Worm (Caenorhabditis elegans) whole organism, midembryonic: ENCODE data around the gene snx-6.

Source experiments
- T22C8.4 ChIP-seq: fragments of 200-800 bp; sonication (Bioruptor generic); IDR thresholded peaks from 2 replicates; pipeline ENCODE4 v1.3.6; 2022; ENCODE audit warnings: missing genetic modification characterization, missing compliant biosample characterization
- cog-1 ChIP-seq: sonication (generic microtip); optimal IDR thresholded peaks from 2 replicates; lab custom pipeline; 2016; ENCODE audit warnings: missing genetic modification characterization, missing compliant biosample characterization
- flt-1 ChIP-seq: fragments of 200-800 bp; sonication (Bioruptor generic); IDR thresholded peaks from 2 replicates; pipeline ENCODE4 v1.3.6; 2022; ENCODE audit warnings: missing genetic modification characterization, missing compliant biosample characterization
- klf-2 ChIP-seq: fragments of 200-800 bp; sonication (Bioruptor generic); conservative IDR thresholded peaks from 2 replicates; pipeline ENCODE4 v1.3.6; 2022; ENCODE audit warnings: missing genetic modification reagents, missing genetic modification characterization, missing compliant biosample characterization
- med-1 ChIP-seq: sonication (generic microtip); optimal IDR thresholded peaks from 2 replicates; lab custom pipeline; 2017; ENCODE audit warnings: missing genetic modification characterization, mild to moderate bottlenecking, missing compliant biosample characterization, antibody characterized with exemption, missing genetic modification reagents; ENCODE audit not compliant: insufficient read depth
- ref-1 ChIP-seq: fragments of 200-800 bp; sonication (Bioruptor generic); conservative IDR thresholded peaks from 2 replicates; pipeline ENCODE4 v1.3.6; 2022; ENCODE audit warnings: missing genetic modification reagents, missing genetic modification characterization, missing compliant biosample characterization
- tab-1 ChIP-seq: fragments of 200-800 bp; sonication (Bioruptor generic); IDR thresholded peaks from 2 replicates; pipeline ENCODE4 v1.3.6; 2022; ENCODE audit warnings: missing genetic modification characterization, missing compliant biosample characterization
- ztf-23 ChIP-seq: fragments of 200-800 bp; sonication (Bioruptor generic); IDR thresholded peaks from 2 replicates; pipeline ENCODE4 v1.3.6; 2022; ENCODE audit warnings: missing genetic modification reagents, missing genetic modification characterization, missing compliant biosample characterization
- ztf-29 ChIP-seq: fragments of 200-800 bp; sonication (Bioruptor generic); IDR thresholded peaks from 2 replicates; pipeline ENCODE4 v1.3.6; 2022; ENCODE audit warnings: missing genetic modification reagents, missing genetic modification characterization, missing compliant biosample characterization

Gene snx-6

ce11 chrV:17949093-17949492, 30.8 kb downstream of the snx-6 start, which contains the start of gene dpy-21:
dpy-21 (minus strand) TSS chrV:17949193.
- no peak for TF ChIP-seq med-1
- TF ChIP-seq ztf-23 (GFP tag; lab: Robert Waterston, UW), result no peak
- TF ChIP-seq tab-1 (GFP tag; lab: Robert Waterston, UW), result no peak
- TF ChIP-seq ref-1, result no peak
- no peak for TF ChIP-seq T22C8.4 (GFP tag; lab: Robert Waterston, UW)
- TF ChIP-seq flt-1 (GFP tag; lab: Robert Waterston, UW), result no peak
- TF ChIP-seq ztf-29 (GFP tag; lab: Robert Waterston, UW), result no peak
- no peak for TF ChIP-seq klf-2 (GFP tag; lab: Robert Waterston, UW)
- no peak for TF ChIP-seq cog-1 (tag; lab: Kevin White, UChicago)

- TF ChIP-seq klf-2 (GFP tag; lab: Robert Waterston, UW) (no peak), tab-1 (GFP tag; lab: Robert Waterston, UW) (no peak), flt-1 (GFP tag; lab: Robert Waterston, UW) (no peak), T22C8.4 (GFP tag; lab: Robert Waterston, UW) (no peak), ztf-29 (GFP tag; lab: Robert Waterston, UW) (no peak), ref-1 (no peak), ztf-23 (GFP tag; lab: Robert Waterston, UW) (no peak), cog-1 (tag; lab: Kevin White, UChicago) (no peak), med-1 (no peak)
Measured at ce11 chrV:17948036-17948691, 31.7 kb downstream of the snx-6 start.

- TF ChIP-seq T22C8.4 (GFP tag; lab: Robert Waterston, UW) (no peak), ref-1 (no peak), klf-2 (GFP tag; lab: Robert Waterston, UW) (no peak), flt-1 (GFP tag; lab: Robert Waterston, UW) (no peak), ztf-29 (GFP tag; lab: Robert Waterston, UW) (no peak), cog-1 (tag; lab: Kevin White, UChicago) (no peak), tab-1 (GFP tag; lab: Robert Waterston, UW) (no peak), ztf-23 (GFP tag; lab: Robert Waterston, UW) (no peak)
Measured at ce11 chrV:17947266-17947665, 32.6 kb downstream of the snx-6 start.

- TF ChIP-seq cog-1 (tag; lab: Kevin White, UChicago), result no peak
- TF ChIP-seq med-1, result no peak
- TF ChIP-seq ref-1, result no peak
- no peak for TF ChIP-seq ztf-29 (GFP tag; lab: Robert Waterston, UW)
- no peak for TF ChIP-seq T22C8.4 (GFP tag; lab: Robert Waterston, UW)
Measured at ce11 chrV:17945460-17945859, 34.4 kb downstream of the snx-6 start.

- TF ChIP-seq ztf-23 (GFP tag; lab: Robert Waterston, UW), result no peak
- TF ChIP-seq flt-1 (GFP tag; lab: Robert Waterston, UW), result 0 out of 2 replicates have a peak, but pooled peaks have one; percentile 30
Measured at ce11 chrV:17944849-17945452, 34.9 kb downstream of the snx-6 start.

- TF ChIP-seq klf-2 (GFP tag; lab: Robert Waterston, UW), result no peak
- no peak for TF ChIP-seq cog-1 (tag; lab: Kevin White, UChicago)
- no peak for TF ChIP-seq med-1
- no peak for TF ChIP-seq tab-1 (GFP tag; lab: Robert Waterston, UW)
- TF ChIP-seq flt-1 (GFP tag; lab: Robert Waterston, UW), result 0 out of 2 replicates have a peak, but pooled peaks have one; percentile 27
- TF ChIP-seq ztf-23 (GFP tag; lab: Robert Waterston, UW), result 0 out of 2 replicates have a peak, but pooled peaks have one; percentile 48
- no peak for TF ChIP-seq T22C8.4 (GFP tag; lab: Robert Waterston, UW)
- no peak for TF ChIP-seq ref-1
- no peak for TF ChIP-seq ztf-29 (GFP tag; lab: Robert Waterston, UW)
Measured at ce11 chrV:17943877-17944472, 35.9 kb downstream of the snx-6 start.

- TF ChIP-seq ztf-29 (GFP tag; lab: Robert Waterston, UW), result no peak
- TF ChIP-seq ztf-23 (GFP tag; lab: Robert Waterston, UW), result no peak
- TF ChIP-seq T22C8.4 (GFP tag; lab: Robert Waterston, UW), result no peak
- TF ChIP-seq klf-2 (GFP tag; lab: Robert Waterston, UW), result no peak
- no peak for TF ChIP-seq flt-1 (GFP tag; lab: Robert Waterston, UW)
- no peak for TF ChIP-seq tab-1 (GFP tag; lab: Robert Waterston, UW)
- TF ChIP-seq ref-1, result no peak
- no peak for TF ChIP-seq cog-1 (tag; lab: Kevin White, UChicago)
- no peak for TF ChIP-seq med-1
Measured at ce11 chrV:17938978-17939377, 40.9 kb downstream of the snx-6 start.

- TF ChIP-seq ref-1 (no peak), ztf-23 (GFP tag; lab: Robert Waterston, UW) (no peak), ztf-29 (GFP tag; lab: Robert Waterston, UW) (no peak), med-1 (no peak), cog-1 (tag; lab: Kevin White, UChicago) (no peak), tab-1 (GFP tag; lab: Robert Waterston, UW) (no peak), flt-1 (GFP tag; lab: Robert Waterston, UW) (no peak), klf-2 (GFP tag; lab: Robert Waterston, UW) (no peak), T22C8.4 (GFP tag; lab: Robert Waterston, UW) (no peak)
Measured at ce11 chrV:17935857-17936256, 44.0 kb downstream of the snx-6 start.

ce11 chrV:17931795-17932194, 48.1 kb downstream of the snx-6 start:
- TF ChIP-seq flt-1 (GFP tag; lab: Robert Waterston, UW) (no peak), T22C8.4 (GFP tag; lab: Robert Waterston, UW) (no peak), ztf-23 (GFP tag; lab: Robert Waterston, UW) (no peak)
